Worm (Caenorhabditis elegans) whole organism, midembryonic: ENCODE results near the gene F21C10.7.

Experiments
- T22C8.4 ChIP-seq: fragments of 200-800 bp; sonication (Bioruptor generic); IDR thresholded peaks from 2 replicates; pipeline ENCODE4 v1.3.6; 2022; ENCODE audit warnings: missing genetic modification characterization, missing compliant biosample characterization
- cog-1 ChIP-seq: sonication (generic microtip); optimal IDR thresholded peaks from 2 replicates; lab custom pipeline; 2016; ENCODE audit warnings: missing genetic modification characterization, missing compliant biosample characterization
- flt-1 ChIP-seq: fragments of 200-800 bp; sonication (Bioruptor generic); IDR thresholded peaks from 2 replicates; pipeline ENCODE4 v1.3.6; 2022; ENCODE audit warnings: missing genetic modification characterization, missing compliant biosample characterization
- klf-2 ChIP-seq: fragments of 200-800 bp; sonication (Bioruptor generic); conservative IDR thresholded peaks from 2 replicates; pipeline ENCODE4 v1.3.6; 2022; ENCODE audit warnings: missing genetic modification reagents, missing genetic modification characterization, missing compliant biosample characterization
- med-1 ChIP-seq: sonication (generic microtip); optimal IDR thresholded peaks from 2 replicates; lab custom pipeline; 2017; ENCODE audit warnings: missing genetic modification characterization, mild to moderate bottlenecking, missing compliant biosample characterization, antibody characterized with exemption, missing genetic modification reagents; ENCODE audit not compliant: insufficient read depth
- ref-1 ChIP-seq: fragments of 200-800 bp; sonication (Bioruptor generic); conservative IDR thresholded peaks from 2 replicates; pipeline ENCODE4 v1.3.6; 2022; ENCODE audit warnings: missing genetic modification reagents, missing genetic modification characterization, missing compliant biosample characterization
- tab-1 ChIP-seq: fragments of 200-800 bp; sonication (Bioruptor generic); IDR thresholded peaks from 2 replicates; pipeline ENCODE4 v1.3.6; 2022; ENCODE audit warnings: missing genetic modification characterization, missing compliant biosample characterization
- ztf-29 ChIP-seq: fragments of 200-800 bp; sonication (Bioruptor generic); IDR thresholded peaks from 2 replicates; pipeline ENCODE4 v1.3.6; 2022; ENCODE audit warnings: missing genetic modification reagents, missing genetic modification characterization, missing compliant biosample characterization

- no peak for TF ChIP-seq tab-1 (GFP tag; lab: Robert Waterston, UW)
- no peak for TF ChIP-seq med-1 (GFP tag; lab: Kevin White, UChicago)
- no peak for TF ChIP-seq cog-1 (tag; lab: Kevin White, UChicago)
- TF ChIP-seq klf-2 (GFP tag; lab: Robert Waterston, UW) = no peak
- TF ChIP-seq ref-1 (GFP tag; lab: Robert Waterston, UW) = no peak
- no peak for TF ChIP-seq flt-1 (GFP tag; lab: Robert Waterston, UW)
- no peak for TF ChIP-seq T22C8.4 (GFP tag; lab: Robert Waterston, UW)
- TF ChIP-seq ztf-29 = no peak
Measured at ce11 chrV:9082350-9082749, 30.2 kb upstream of the F21C10.7 start.
